Fruit fly (Drosophila melanogaster) whole organism, prepupa: ENCODE measurements around the gene CARPB.
A peak's percentile ranks its signal among the peaks of the same experiment; 100 is the strongest.

Source experiments
- CG10631 ChIP-seq: fragments of 200-800 bp; sonication (Bioruptor generic); optimal IDR thresholded peaks from 2 replicates; lab custom pipeline; 2016; ENCODE audit warnings: missing biosample characterization, missing genetic modification characterization
- CG10669 ChIP-seq: fragments of 200-800 bp; sonication (Bioruptor generic); optimal IDR thresholded peaks from 3 replicates; lab custom pipeline; 2018; ENCODE audit warnings: missing biosample characterization, mild to moderate bottlenecking, missing genetic modification characterization, moderate library complexity
- CG11762 ChIP-seq: fragments of 200-800 bp; sonication (Bioruptor generic); optimal IDR thresholded peaks from 3 replicates; lab custom pipeline; 2016; ENCODE audit warnings: missing biosample characterization, missing genetic modification characterization; ENCODE audit not compliant: insufficient read depth
- CG11902 ChIP-seq: fragments of 200-800 bp; sonication (Bioruptor generic); optimal IDR thresholded peaks from 3 replicates; lab custom pipeline; 2016; ENCODE audit warnings: missing biosample characterization, missing genetic modification characterization
- CG1621 ChIP-seq: fragments of 200-800 bp; sonication (Bioruptor generic); optimal IDR thresholded peaks from 3 replicates; lab custom pipeline; 2018; ENCODE audit warnings: missing biosample characterization, mild to moderate bottlenecking, missing genetic modification characterization
- CG16779 ChIP-seq: fragments of 200-800 bp; sonication (Bioruptor generic); optimal IDR thresholded peaks from 3 replicates; lab custom pipeline; 2017; ENCODE audit warnings: missing biosample characterization, mild to moderate bottlenecking, missing genetic modification characterization
- CG3032 ChIP-seq: fragments of 200-800 bp; optimal IDR thresholded peaks from 2 replicates; lab custom pipeline; 2019; ENCODE audit warnings: missing biosample characterization, mild to moderate bottlenecking, missing genetic modification characterization, moderate library complexity
- CG31627 ChIP-seq: fragments of 200-800 bp; sonication (Bioruptor generic); optimal IDR thresholded peaks from 3 replicates; lab custom pipeline; 2016; ENCODE audit warnings: missing biosample characterization, missing genetic modification characterization
- CG32006 ChIP-seq: fragments of 200-800 bp; sonication (Bioruptor generic); optimal IDR thresholded peaks from 3 replicates; lab custom pipeline; 2017; ENCODE audit warnings: missing biosample characterization, mild to moderate bottlenecking, missing genetic modification characterization
- CG34406 ChIP-seq: fragments of 200-800 bp; sonication (Bioruptor generic); optimal IDR thresholded peaks from 3 replicates; lab custom pipeline; 2016; ENCODE audit warnings: missing biosample characterization, missing genetic modification characterization
- CG3919 ChIP-seq: fragments of 200-800 bp; sonication (Bioruptor generic); optimal IDR thresholded peaks from 3 replicates; lab custom pipeline; 2016; ENCODE audit warnings: missing biosample characterization, missing genetic modification characterization
- CG6163 ChIP-seq: fragments of 200-800 bp; sonication (Bioruptor generic); IDR thresholded peaks from 3 replicates; pipeline ENCODE4 v1.3.6; 2022; ENCODE audit warnings: missing biosample characterization, missing genetic modification characterization
- CG6276 ChIP-seq: fragments of 200-800 bp; sonication (Bioruptor generic); optimal IDR thresholded peaks from 2 replicates; lab custom pipeline; 2017; ENCODE audit warnings: missing biosample characterization, mild to moderate bottlenecking, missing genetic modification characterization
- CG6854 ChIP-seq: fragments of 200-800 bp; sonication (Bioruptor generic); optimal IDR thresholded peaks from 2 replicates; lab custom pipeline; 2017; ENCODE audit warnings: missing biosample characterization, mild to moderate bottlenecking, missing genetic modification characterization
- CG7368 ChIP-seq: fragments of 200-800 bp; sonication (Bioruptor generic); optimal IDR thresholded peaks from 3 replicates; lab custom pipeline; 2016; ENCODE audit warnings: missing biosample characterization, missing genetic modification characterization
- CG8119 ChIP-seq: fragments of 200-800 bp; sonication (Bioruptor generic); IDR thresholded peaks from 3 replicates; pipeline ENCODE4 v1.3.6; 2022; ENCODE audit warnings: missing biosample characterization, missing genetic modification characterization
- CG9139 ChIP-seq: fragments of 200-800 bp; sonication (Bioruptor generic); optimal IDR thresholded peaks from 3 replicates; lab custom pipeline; 2017; ENCODE audit warnings: missing biosample characterization, mild to moderate bottlenecking, missing genetic modification characterization
- Eip75B ChIP-seq: fragments of 200-800 bp; sonication (Bioruptor generic); optimal IDR thresholded peaks from 3 replicates; lab custom pipeline; 2016; ENCODE audit warnings: missing biosample characterization, missing genetic modification characterization
- Eip78C ChIP-seq: fragments of 200-800 bp; sonication (Bioruptor generic); peaks from one replicate; lab custom pipeline; 2016; ENCODE audit warnings: missing biosample characterization, missing genetic modification characterization
- Ets21C ChIP-seq: fragments of 200-800 bp; sonication (Bioruptor generic); optimal IDR thresholded peaks from 3 replicates; lab custom pipeline; 2016; ENCODE audit warnings: missing biosample characterization, missing genetic modification characterization
- Ets96B ChIP-seq: fragments of 200-800 bp; optimal IDR thresholded peaks from 2 replicates; lab custom pipeline; 2019; ENCODE audit warnings: missing biosample characterization, mild to moderate bottlenecking, missing genetic modification characterization, moderate library complexity
- Gug ChIP-seq: fragments of 200-800 bp; sonication (Bioruptor generic); IDR thresholded peaks from 2 replicates; pipeline ENCODE4 v1.3.6; 2022; ENCODE audit warnings: missing biosample characterization, missing genetic modification characterization
- Hr38 ChIP-seq: sonication (Bioruptor generic); optimal IDR thresholded peaks from 2 replicates; lab custom pipeline; 2016; ENCODE audit warnings: missing biosample characterization, missing genetic modification characterization
- Hr39 ChIP-seq: fragments of 200-800 bp; sonication (Bioruptor generic); optimal IDR thresholded peaks from 2 replicates; lab custom pipeline; 2016; ENCODE audit warnings: missing biosample characterization, missing genetic modification characterization
- Hr4 ChIP-seq: fragments of 200-800 bp; sonication (Bioruptor generic); optimal IDR thresholded peaks from 3 replicates; lab custom pipeline; 2016; ENCODE audit warnings: missing biosample characterization, missing genetic modification characterization
- Lpt ChIP-seq: fragments of 200-800 bp; sonication (Bioruptor generic); optimal IDR thresholded peaks from 3 replicates; lab custom pipeline; 2016; ENCODE audit warnings: missing biosample characterization, missing genetic modification characterization
- OdsH ChIP-seq: fragments of 200-800 bp; sonication (Bioruptor generic); optimal IDR thresholded peaks from 3 replicates; lab custom pipeline; 2016; ENCODE audit warnings: missing biosample characterization, missing genetic modification characterization
- Smox ChIP-seq: fragments of 200-800 bp; sonication (Bioruptor generic); optimal IDR thresholded peaks from 3 replicates; lab custom pipeline; 2016; ENCODE audit warnings: missing biosample characterization, missing genetic modification characterization
- Sox102F ChIP-seq: fragments of 200-800 bp; sonication (Bioruptor generic); optimal IDR thresholded peaks from 2 replicates; lab custom pipeline; 2016; ENCODE audit warnings: missing biosample characterization, mild to moderate bottlenecking, missing genetic modification characterization
- Sox14 ChIP-seq: fragments of 200-800 bp; sonication (Bioruptor generic); optimal IDR thresholded peaks from 3 replicates; lab custom pipeline; 2016; ENCODE audit warnings: missing biosample characterization, missing genetic modification characterization
- acj6 ChIP-seq: fragments of 200-800 bp; sonication (Bioruptor generic); optimal IDR thresholded peaks from 3 replicates; lab custom pipeline; 2016; ENCODE audit warnings: missing biosample characterization, missing genetic modification characterization
- eg ChIP-seq: fragments of 200-800 bp; sonication (Bioruptor generic); IDR thresholded peaks from 3 replicates; pipeline ENCODE4 v1.3.6; 2022; ENCODE audit warnings: missing biosample characterization, missing genetic modification characterization
- esn ChIP-seq: fragments of 200-800 bp; sonication (Bioruptor generic); optimal IDR thresholded peaks from 2 replicates; lab custom pipeline; 2016; ENCODE audit warnings: missing biosample characterization, mild to moderate bottlenecking, missing genetic modification characterization, moderate library complexity
- fd59A ChIP-seq: fragments of 200-800 bp; sonication (Bioruptor generic); optimal IDR thresholded peaks from 2 replicates; lab custom pipeline; 2017; ENCODE audit warnings: missing biosample characterization, mild to moderate bottlenecking, missing genetic modification characterization, missing genetic modification reagents
- fd85E ChIP-seq: fragments of 200-800 bp; sonication (Bioruptor generic); optimal IDR thresholded peaks from 3 replicates; lab custom pipeline; 2016; ENCODE audit warnings: missing biosample characterization, missing genetic modification characterization
- fkh ChIP-seq: fragments of 200-800 bp; sonication (Bioruptor generic); optimal IDR thresholded peaks from 3 replicates; lab custom pipeline; 2017; ENCODE audit warnings: missing biosample characterization, mild to moderate bottlenecking, missing genetic modification characterization, moderate library complexity
- net ChIP-seq: fragments of 200-800 bp; sonication (Bioruptor generic); optimal IDR thresholded peaks from 3 replicates; lab custom pipeline; 2016; ENCODE audit warnings: missing biosample characterization, missing genetic modification characterization
- pdm3 ChIP-seq: fragments of 200-800 bp; sonication (Bioruptor generic); optimal IDR thresholded peaks from 3 replicates; lab custom pipeline; 2016; ENCODE audit warnings: missing biosample characterization, missing genetic modification characterization
- spab ChIP-seq: fragments of 200-800 bp; sonication (Bioruptor generic); optimal IDR thresholded peaks from 2 replicates; lab custom pipeline; 2017; ENCODE audit warnings: missing biosample characterization, mild to moderate bottlenecking, missing genetic modification characterization, missing genetic modification reagents
- ss ChIP-seq, 2 experiments: fragments of 200-800 bp; sonication (Bioruptor generic); optimal IDR thresholded peaks; 2 replicates in 1 of 2; 3 replicates in 1 of 2; lab custom pipeline; 2017 to 2018; ENCODE audit warnings: mild to moderate bottlenecking in 2 of 2, missing biosample characterization in 2 of 2, missing genetic modification characterization in 2 of 2, moderate library complexity in 1 of 2
- svp ChIP-seq: fragments of 200-800 bp; sonication (Bioruptor generic); peaks from one replicate; lab custom pipeline; 2016; ENCODE audit warnings: missing biosample characterization, missing genetic modification characterization
- topi ChIP-seq: fragments of 200-800 bp; sonication (Bioruptor generic); optimal IDR thresholded peaks from 3 replicates; lab custom pipeline; 2016; ENCODE audit warnings: missing biosample characterization, missing genetic modification characterization

Gene CARPB

dm6 chrX:9787363-9787762 lies 4.3 kb downstream of the CARPB start (continued):
- TF ChIP-seq CG11762 (peak; percentile 33), fkh (GFP tag; lab: Kevin White, UChicago) (no peak), Hr4 (GFP tag; lab: Kevin White, UChicago) (peak; percentile 22), spab (GFP tag; lab: Kevin White, UChicago) (peak; percentile 33), CG16779 (tag; lab: Kevin White, UChicago) (no peak), Sox102F (no peak), Ets96B (tag; lab: Kevin White, UChicago) (peak; percentile 34), CG7368 (GFP tag; lab: Kevin White, UChicago) (no peak), Sox14 (GFP tag; lab: Kevin White, UChicago) (peak; percentile 34), Ets21C (GFP tag; lab: Kevin White, UChicago) (peak; percentile 9), CG6276 (no peak), ss (GFP tag; optimal IDR thresholded peaks at IDR 0.05; lab: Kevin White, UChicago) (peak in 1 of 2 experiments; percentile 34), Smox (GFP tag; lab: Kevin White, UChicago) (peak; percentile 30), CG31627 (GFP tag; lab: Kevin White, UChicago) (peak; percentile 36)

dm6 chrX:9787941-9788340 lies 4.9 kb downstream of the CARPB start:
- TF ChIP-seq CG9139 (GFP tag; lab: Kevin White, UChicago) (no peak), CG1621 (no peak), pdm3 (no peak), Eip78C (GFP tag; lab: Kevin White, UChicago) (peak; percentile 62), svp (GFP tag; lab: Kevin White, UChicago) (peak; percentile 93), CG6163 (GFP tag; lab: Robert Waterston, UW) (no peak), CG3919 (GFP tag; lab: Kevin White, UChicago) (no peak), CG6854 (no peak), Ets96B (tag; lab: Kevin White, UChicago) (no peak), Hr38 (GFP tag; lab: Kevin White, UChicago) (no peak), CG11902 (no peak), Hr4 (GFP tag; lab: Kevin White, UChicago) (no peak), CG16779 (tag; lab: Kevin White, UChicago) (no peak), Smox (GFP tag; lab: Kevin White, UChicago) (no peak), CG3032 (no peak)

- TF ChIP-seq Eip75B (GFP tag; lab: Kevin White, UChicago) = no peak
- TF ChIP-seq CG1621 = no peak
- TF ChIP-seq Lpt = no peak
- TF ChIP-seq fd59A = no peak
- TF ChIP-seq CG8119 = no peak
- TF ChIP-seq Hr39 (GFP tag; lab: Kevin White, UChicago) = no peak
- TF ChIP-seq svp (GFP tag; lab: Kevin White, UChicago) = no peak
- TF ChIP-seq CG7368 (GFP tag; lab: Kevin White, UChicago) = no peak
- no peak for TF ChIP-seq eg (GFP tag; lab: Robert Waterston, UW)
- no peak for TF ChIP-seq Gug (GFP tag; lab: Robert Waterston, UW)
- TF ChIP-seq CG3032 = no peak
- TF ChIP-seq pdm3 = no peak
- no peak for TF ChIP-seq Sox102F
- no peak for TF ChIP-seq CG11762
- no peak for TF ChIP-seq esn
- no peak for TF ChIP-seq CG6163 (GFP tag; lab: Robert Waterston, UW)
- no peak for TF ChIP-seq fd85E (GFP tag; lab: Kevin White, UChicago)
- TF ChIP-seq CG6854 = no peak
- TF ChIP-seq, all 60 proteins: peak for 0
Observed at dm6 chrX:9794290-9794689, 11.3 kb downstream of the CARPB start.

- TF ChIP-seq pdm3 = peak; percentile 3
- TF ChIP-seq OdsH (GFP tag; lab: Kevin White, UChicago) = peak; percentile 27
- TF ChIP-seq fkh (GFP tag; lab: Kevin White, UChicago) = no peak
- TF ChIP-seq Hr38 (GFP tag; lab: Kevin White, UChicago) = no peak
- TF ChIP-seq CG11902 = no peak
- peak; percentile 5 for TF ChIP-seq CG10669 (GFP tag; lab: Kevin White, UChicago)
- no peak for TF ChIP-seq net (GFP tag; lab: Kevin White, UChicago)
- TF ChIP-seq Eip78C (GFP tag; lab: Kevin White, UChicago) = peak; percentile 74
- no peak for TF ChIP-seq acj6 (GFP tag; lab: Kevin White, UChicago)
- TF ChIP-seq CG10631 (GFP tag; lab: Kevin White, UChicago) = peak; percentile 3
- peak; percentile 29 for TF ChIP-seq CG32006 (GFP tag; lab: Kevin White, UChicago)
- no peak for TF ChIP-seq CG34406 (GFP tag; lab: Kevin White, UChicago)
- TF ChIP-seq Smox (GFP tag; lab: Kevin White, UChicago) = peak; percentile 12
- peak; percentile 97 for TF ChIP-seq svp (GFP tag; lab: Kevin White, UChicago)
- peak; percentile 1 for TF ChIP-seq topi (GFP tag; lab: Kevin White, UChicago)
Observed at dm6 chrX:9812579-9812978, 29.6 kb downstream of the CARPB start.
